In the genomic region with DNA sequence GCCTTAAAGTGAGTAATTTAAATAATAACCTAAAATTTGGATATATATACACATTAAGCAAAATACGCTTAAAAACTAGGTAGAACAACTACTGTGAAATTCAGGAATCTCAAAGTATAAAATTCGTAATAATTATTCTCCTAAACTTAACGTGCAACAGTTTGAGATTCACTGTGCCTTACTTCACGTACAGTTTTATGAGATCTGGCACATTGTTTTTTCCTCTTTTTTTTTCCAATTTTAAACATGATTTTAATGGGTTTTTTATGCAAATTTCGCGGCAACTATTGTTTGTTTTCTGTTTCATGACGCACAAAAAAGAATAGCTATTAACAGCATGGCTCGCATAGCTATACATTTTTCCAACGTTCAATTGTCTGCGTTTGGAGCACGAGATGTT, we compare ENCODE assay signal across 2 fruit fly cellular contexts.
TF ChIP-seq lines count a peak whose summit lies in the region.

No protein-coding gene starts in this region.

- TF ChIP-seq CTCF in whole organism, embryonic (GFP tag; optimal IDR thresholded peaks at IDR 0.05; lab: Kevin White, UChicago) = no peak

TF ChIP-seq in whole organism, embryonic, 481 proteins besides CTCF, POLR2A, EP300 and RAD21:
- TF ChIP-seq CG1832 (GFP tag; optimal IDR thresholded peaks at IDR 0.05; lab: Kevin White, UChicago) (no peak), gsb (GFP tag; IDR thresholded peaks at IDR 0.05; lab: Robert Waterston, UW) (no peak), wek (GFP tag; optimal IDR thresholded peaks at IDR 0.05; lab: Kevin White, UChicago) (no peak), unc-4 (GFP tag; IDR thresholded peaks at IDR 0.05; lab: Robert Waterston, UW; ENCODE audit: partially characterized antibody) (no peak), peb (GFP tag; IDR thresholded peaks at IDR 0.05; lab: Robert Waterston, UW) (no peak), CG3726 (GFP tag; IDR thresholded peaks at IDR 0.05; lab: Robert Waterston, UW) (no peak), CG33213 (GFP tag; optimal IDR thresholded peaks at IDR 0.05; lab: Kevin White, UChicago) (no peak), BEAF-32 (GFP tag; optimal IDR thresholded peaks at IDR 0.05; lab: Kevin White, UChicago) (no peak), otp (GFP tag; IDR thresholded peaks at IDR 0.05; lab: Robert Waterston, UW) (no peak), ac (GFP tag; optimal IDR thresholded peaks at IDR 0.05; lab: Kevin White, UChicago) (no peak), tio (GFP tag; optimal IDR thresholded peaks at IDR 0.05; lab: Kevin White, UChicago) (no peak), CG11504 (tag; optimal IDR thresholded peaks at IDR 0.05; lab: Kevin White, UChicago) (peak; percentile 92), cad (GFP tag; optimal IDR thresholded peaks at IDR 0.05; lab: Kevin White, UChicago) (peak; percentile 67), sqz (GFP tag; optimal IDR thresholded peaks at IDR 0.05; lab: Kevin White, UChicago) (peak; percentile 0), z (GFP tag; IDR thresholded peaks at IDR 0.05; lab: Robert Waterston, UW) (no peak), CG17802 (tag; optimal IDR thresholded peaks at IDR 0.05; lab: Kevin White, UChicago) (no peak), amos (GFP tag; IDR thresholded peaks at IDR 0.05; lab: Robert Waterston, UW; ENCODE audit: partially characterized antibody) (peak; percentile 9; the same call in 1 of the 2 replicates), Optix (GFP tag; IDR thresholded peaks at IDR 0.05; lab: Robert Waterston, UW) (no peak), CG6654 (GFP tag; optimal IDR thresholded peaks at IDR 0.05; lab: Kevin White, UChicago) (peak; percentile 96), CG3281 (GFP tag; optimal IDR thresholded peaks at IDR 0.05; lab: Kevin White, UChicago) (no peak), CG13123 (GFP tag; optimal IDR thresholded peaks at IDR 0.05; lab: Kevin White, UChicago) (no peak), crol (GFP tag; IDR thresholded peaks at IDR 0.05; lab: Robert Waterston, UW) (no peak), chif (GFP tag; optimal IDR thresholded peaks at IDR 0.05; lab: Kevin White, UChicago) (no peak), jigr1 (GFP tag; IDR thresholded peaks at IDR 0.05; lab: Robert Waterston, UW) (no peak)

TF ChIP-seq in whole organism, wandering third instar larva, 38 proteins besides CTCF, POLR2A, EP300 and RAD21:
- no peak for TF ChIP-seq woc (GFP tag; optimal IDR thresholded peaks at IDR 0.05; lab: Kevin White, UChicago)
- TF ChIP-seq Myc (optimal IDR thresholded peaks at IDR 0.05; lab: Kevin White, UChicago) = peak; percentile 47
